Worm (Caenorhabditis elegans) whole organism, L4/young adult: ENCODE data around the gene lap-1.
A peak's percentile ranks its signal among the peaks of the same experiment; 100 is the strongest.

Experiments used
- W03F9.2 ChIP-seq: fragments of 150-350 bp; optimal IDR thresholded peaks from 2 replicates; lab custom pipeline; 2014; ENCODE audit warnings: missing biosample characterization, missing genetic modification characterization
- dao-5 ChIP-seq: sonication (generic microtip); optimal IDR thresholded peaks from 2 replicates; lab custom pipeline; 2016; ENCODE audit warnings: missing genotype, missing genetic modification characterization, moderate library complexity, missing compliant biosample characterization
- him-1 ChIP-seq: sonication (generic microtip); optimal IDR thresholded peaks from 2 replicates; lab custom pipeline; 2016; ENCODE audit warnings: missing genotype, missing genetic modification reagents, missing genetic modification characterization, missing compliant biosample characterization

Gene lap-1

ce11 chrIII:8401887-8402286, at the start of gene lap-1:
TSS of gene lap-1 (minus strand) at chrIII:8401928.
- TF ChIP-seq W03F9.2 (tag; lab: Kevin White, UChicago) (no peak), him-1 (tag; lab: Kevin White, UChicago) (no peak), dao-5 (no peak)

ce11 chrIII:8451181-8451580, 49.5 kb upstream of the lap-1 start:
- TF ChIP-seq W03F9.2 (tag; lab: Kevin White, UChicago) (no peak), him-1 (tag; lab: Kevin White, UChicago) (no peak), dao-5 (no peak)

ce11 chrIII:8450494-8450893, 48.8 kb upstream of the lap-1 start:
- no peak for TF ChIP-seq dao-5
- no peak for TF ChIP-seq him-1 (tag; lab: Kevin White, UChicago)
- no peak for TF ChIP-seq W03F9.2 (tag; lab: Kevin White, UChicago)

ce11 chrIII:8449160-8449807, 47.6 kb upstream of the lap-1 start, which contains the start of gene mrpl-32:
TSS of gene mrpl-32 (plus strand) at chrIII:8449757.
- TF ChIP-seq W03F9.2 (tag; lab: Kevin White, UChicago) (peak; percentile 61), him-1 (tag; lab: Kevin White, UChicago) (no peak), dao-5 (no peak)

- peak; percentile 58 for TF ChIP-seq him-1 (tag; lab: Kevin White, UChicago)
- TF ChIP-seq dao-5: no peak
- TF ChIP-seq W03F9.2 (tag; lab: Kevin White, UChicago): peak; percentile 96
Observed at ce11 chrIII:8446940-8447403, 45.2 kb upstream of the lap-1 start, which contains the start of gene rpn-3. TSS of gene rpn-3 (plus strand) at chrIII:8447353.

ce11 chrIII:8446534-8446933, 44.8 kb upstream of the lap-1 start, which contains the start of gene hsp-110:
TSS of gene hsp-110 (minus strand) at chrIII:8446909.
- TF ChIP-seq him-1 (tag; lab: Kevin White, UChicago): no peak
- no peak for TF ChIP-seq W03F9.2 (tag; lab: Kevin White, UChicago)
- no peak for TF ChIP-seq dao-5

- no peak for TF ChIP-seq him-1 (tag; lab: Kevin White, UChicago)
- no peak for TF ChIP-seq dao-5
- no peak for TF ChIP-seq W03F9.2 (tag; lab: Kevin White, UChicago)
Observed at ce11 chrIII:8446061-8446460, 44.3 kb upstream of the lap-1 start.

ce11 chrIII:8444433-8445090, 42.8 kb upstream of the lap-1 start:
- no peak for TF ChIP-seq dao-5
- TF ChIP-seq him-1 (tag; lab: Kevin White, UChicago): no peak

- TF ChIP-seq W03F9.2 (tag; lab: Kevin White, UChicago) (peak; percentile 91), him-1 (tag; lab: Kevin White, UChicago) (no peak)
Observed at ce11 chrIII:8443557-8444131, 41.9 kb upstream of the lap-1 start, which contains the start of gene ufbp-1. TSS of gene ufbp-1 (minus strand) at chrIII:8443607.

- TF ChIP-seq him-1 (tag; lab: Kevin White, UChicago) (no peak), W03F9.2 (tag; lab: Kevin White, UChicago) (no peak), dao-5 (no peak)
Observed at ce11 chrIII:8439312-8439711, 37.6 kb upstream of the lap-1 start, which contains the start of gene pqn-96. TSS of gene pqn-96 (minus strand) at chrIII:8439412.

ce11 chrIII:8437763-8438414, 36.2 kb upstream of the lap-1 start:
- TF ChIP-seq W03F9.2 (tag; lab: Kevin White, UChicago): no peak
- no peak for TF ChIP-seq him-1 (tag; lab: Kevin White, UChicago)
- no peak for TF ChIP-seq dao-5

- TF ChIP-seq W03F9.2 (tag; lab: Kevin White, UChicago) (no peak), him-1 (tag; lab: Kevin White, UChicago) (no peak), dao-5 (no peak)
Observed at ce11 chrIII:8435074-8435473, 33.3 kb upstream of the lap-1 start, which contains the start of gene ZK1236.9. TSS of gene ZK1236.9 (minus strand) at chrIII:8435174.

ce11 chrIII:8432143-8432542, 30.4 kb upstream of the lap-1 start, which contains the start of gene ZK1236.5:
TSS of gene ZK1236.5 (minus strand) at chrIII:8432214.
- TF ChIP-seq W03F9.2 (tag; lab: Kevin White, UChicago) (no peak), him-1 (tag; lab: Kevin White, UChicago) (no peak), dao-5 (no peak)
